Fruit fly (Drosophila melanogaster): Measurements from ENCODE around the gene CG31517.

CG31517 gene

dm6 chr3R:13952303-13952702 is 4.1 kb downstream of the CG31517 start (continued):
- no peak for TF ChIP-seq sd (tag; optimal IDR thresholded peaks at IDR 0.05)
- no peak for TF ChIP-seq pho (GFP tag; optimal IDR thresholded peaks at IDR 0.05)
- no peak for TF ChIP-seq nom (GFP tag; optimal IDR thresholded peaks at IDR 0.05)
- TF ChIP-seq CG4282 (GFP tag; optimal IDR thresholded peaks at IDR 0.05), result no peak
- no peak for TF ChIP-seq jigr1 (GFP tag; IDR thresholded peaks at IDR 0.05)
- TF ChIP-seq CG3726 (GFP tag; IDR thresholded peaks at IDR 0.05), result no peak
- no peak for TF ChIP-seq CG1024 (GFP tag; IDR thresholded peaks at IDR 0.05)
- TF ChIP-seq sima (GFP tag; optimal IDR thresholded peaks at IDR 0.05), result no peak
- no peak for TF ChIP-seq CG3065 (GFP tag; optimal IDR thresholded peaks at IDR 0.05)
- TF ChIP-seq CG15696 (tag; optimal IDR thresholded peaks at IDR 0.05), result no peak
- TF ChIP-seq ftz-f1 (GFP tag; optimal IDR thresholded peaks at IDR 0.05), result no peak
- no peak for TF ChIP-seq CkIIα-i1 (GFP tag; IDR thresholded peaks at IDR 0.05)
- no peak for TF ChIP-seq CG10543 (GFP tag; optimal IDR thresholded peaks at IDR 0.05)
- TF ChIP-seq CG13287 (GFP tag; IDR thresholded peaks at IDR 0.05; ENCODE audit: partially characterized antibody), result no peak
- TF ChIP-seq CG17829 (tag; optimal IDR thresholded peaks at IDR 0.05), result no peak
- no peak for TF ChIP-seq seq (GFP tag; IDR thresholded peaks at IDR 0.05)
- TF ChIP-seq klu (GFP tag; IDR thresholded peaks at IDR 0.05), result no peak
- no peak for TF ChIP-seq CG10147 (GFP tag; optimal IDR thresholded peaks at IDR 0.05)
- TF ChIP-seq D (optimal IDR thresholded peaks at IDR 0.05), result no peak
- TF ChIP-seq D (GFP tag; optimal IDR thresholded peaks at IDR 0.05), result peak; percentile 22
- no peak for TF ChIP-seq CG11560 (tag; IDR thresholded peaks at IDR 0.05)
- TF ChIP-seq lov (optimal IDR thresholded peaks at IDR 0.05), result no peak
- TF ChIP-seq lov (GFP tag; IDR thresholded peaks at IDR 0.05), result no peak
- TF ChIP-seq CG11456 (GFP tag; IDR thresholded peaks at IDR 0.05), result no peak
- TF ChIP-seq CG7745 (tag; optimal IDR thresholded peaks at IDR 0.05), result no peak
- no peak for TF ChIP-seq CG3407 (GFP tag; optimal IDR thresholded peaks at IDR 0.05)
- TF ChIP-seq CG2202 (tag; optimal IDR thresholded peaks at IDR 0.05), result no peak
- no peak for TF ChIP-seq pfk (GFP tag; optimal IDR thresholded peaks at IDR 0.05)
- no peak for TF ChIP-seq mam (GFP tag; optimal IDR thresholded peaks at IDR 0.05)
- no peak for TF ChIP-seq CG7556 (GFP tag; optimal IDR thresholded peaks at IDR 0.05)
- no peak for TF ChIP-seq CG10959 (GFP tag; IDR thresholded peaks at IDR 0.05)
- TF ChIP-seq bab2 (GFP tag; optimal IDR thresholded peaks at IDR 0.05), result no peak
- no peak for TF ChIP-seq knrl (GFP tag; IDR thresholded peaks at IDR 0.05; ENCODE audit: partially characterized antibody)
- no peak for TF ChIP-seq pita (GFP tag; optimal IDR thresholded peaks at IDR 0.05)
- TF ChIP-seq CG18599 (GFP tag; optimal IDR thresholded peaks at IDR 0.05), result no peak
- TF ChIP-seq bcd (GFP tag; optimal IDR thresholded peaks at IDR 0.05), result peak; percentile 11
- no peak for TF ChIP-seq crol (GFP tag; IDR thresholded peaks at IDR 0.05)
- TF ChIP-seq kay (GFP tag; optimal IDR thresholded peaks at IDR 0.05), result no peak
- no peak for TF ChIP-seq gt (GFP tag; IDR thresholded peaks at IDR 0.05)
- TF ChIP-seq CG14050 (GFP tag; IDR thresholded peaks at IDR 0.05), result no peak
- no peak for TF ChIP-seq CG7928 (GFP tag; optimal IDR thresholded peaks at IDR 0.05)
- TF ChIP-seq toy (GFP tag; IDR thresholded peaks at IDR 0.05), result no peak
- no peak for TF ChIP-seq H15 (GFP tag; IDR thresholded peaks at IDR 0.05)
- no peak for TF ChIP-seq CG6654 (GFP tag; optimal IDR thresholded peaks at IDR 0.05)
- TF ChIP-seq Ptx1 (GFP tag; IDR thresholded peaks at IDR 0.05), result 0 out of 2 replicates have a peak, but pooled peaks have one; percentile 17
- TF ChIP-seq vvl (GFP tag; IDR thresholded peaks at IDR 0.05), result 0 out of 2 replicates have a peak, but pooled peaks have one; percentile 54
- TF ChIP-seq MTF-1 (GFP tag; optimal IDR thresholded peaks at IDR 0.05; ENCODE audit: borderline replicate concordance), result no peak
- TF ChIP-seq CG10209 (GFP tag; optimal IDR thresholded peaks at IDR 0.05), result no peak
- TF ChIP-seq Mad (GFP tag; optimal IDR thresholded peaks at IDR 0.05), result no peak
- no peak for TF ChIP-seq BEAF-32 (GFP tag; optimal IDR thresholded peaks at IDR 0.05)
- TF ChIP-seq Xrp1 (GFP tag; IDR thresholded peaks at IDR 0.05), result peak; percentile 47; the same call in 1 of the 2 replicates
- TF ChIP-seq p53 (GFP tag; optimal IDR thresholded peaks at IDR 0.05), result no peak
- TF ChIP-seq CG6683 (GFP tag; optimal IDR thresholded peaks at IDR 0.05), result no peak

Measured in whole organism, embryonic.